Fruit fly (Drosophila melanogaster) whole organism, prepupa: Measurements from ENCODE around the gene CG11555.

Experiments
- Blimp-1 ChIP-seq: fragments of 200-800 bp; sonication (Bioruptor generic); optimal IDR thresholded peaks from 3 replicates; lab custom pipeline; 2017; ENCODE audit warnings: missing biosample characterization, missing genetic modification characterization, mild to moderate bottlenecking, moderate library complexity, missing genetic modification reagents
- CG10631 ChIP-seq: fragments of 200-800 bp; sonication (Bioruptor generic); optimal IDR thresholded peaks from 2 replicates; lab custom pipeline; 2016; ENCODE audit warnings: missing biosample characterization, missing genetic modification characterization
- CG10669 ChIP-seq: fragments of 200-800 bp; sonication (Bioruptor generic); optimal IDR thresholded peaks from 3 replicates; lab custom pipeline; 2018; ENCODE audit warnings: missing biosample characterization, mild to moderate bottlenecking, missing genetic modification characterization, moderate library complexity
- CG11762 ChIP-seq: fragments of 200-800 bp; sonication (Bioruptor generic); optimal IDR thresholded peaks from 3 replicates; lab custom pipeline; 2016; ENCODE audit warnings: missing biosample characterization, missing genetic modification characterization; ENCODE audit not compliant: insufficient read depth
- CG11902 ChIP-seq: fragments of 200-800 bp; sonication (Bioruptor generic); optimal IDR thresholded peaks from 3 replicates; lab custom pipeline; 2016; ENCODE audit warnings: missing biosample characterization, missing genetic modification characterization
- CG15336 ChIP-seq: fragments of 200-800 bp; sonication (Bioruptor generic); IDR thresholded peaks from 2 replicates; pipeline ENCODE4 v1.3.6; 2022; ENCODE audit warnings: missing biosample characterization, missing genetic modification characterization
- CG1621 ChIP-seq: fragments of 200-800 bp; sonication (Bioruptor generic); optimal IDR thresholded peaks from 3 replicates; lab custom pipeline; 2018; ENCODE audit warnings: missing biosample characterization, mild to moderate bottlenecking, missing genetic modification characterization
- CG3032 ChIP-seq: fragments of 200-800 bp; optimal IDR thresholded peaks from 2 replicates; lab custom pipeline; 2019; ENCODE audit warnings: missing biosample characterization, mild to moderate bottlenecking, missing genetic modification characterization, moderate library complexity
- CG31627 ChIP-seq: fragments of 200-800 bp; sonication (Bioruptor generic); optimal IDR thresholded peaks from 3 replicates; lab custom pipeline; 2016; ENCODE audit warnings: missing biosample characterization, missing genetic modification characterization
- CG32006 ChIP-seq: fragments of 200-800 bp; sonication (Bioruptor generic); optimal IDR thresholded peaks from 3 replicates; lab custom pipeline; 2017; ENCODE audit warnings: missing biosample characterization, mild to moderate bottlenecking, missing genetic modification characterization
- CG34406 ChIP-seq: fragments of 200-800 bp; sonication (Bioruptor generic); optimal IDR thresholded peaks from 3 replicates; lab custom pipeline; 2016; ENCODE audit warnings: missing biosample characterization, missing genetic modification characterization
- CG3919 ChIP-seq: fragments of 200-800 bp; sonication (Bioruptor generic); optimal IDR thresholded peaks from 3 replicates; lab custom pipeline; 2016; ENCODE audit warnings: missing biosample characterization, missing genetic modification characterization
- CG4318 ChIP-seq: fragments of 200-800 bp; sonication (Bioruptor generic); optimal IDR thresholded peaks from 3 replicates; lab custom pipeline; 2017; ENCODE audit warnings: missing biosample characterization, mild to moderate bottlenecking, missing genetic modification characterization
- CG6854 ChIP-seq: fragments of 200-800 bp; sonication (Bioruptor generic); optimal IDR thresholded peaks from 2 replicates; lab custom pipeline; 2017; ENCODE audit warnings: missing biosample characterization, mild to moderate bottlenecking, missing genetic modification characterization
- CG8119 ChIP-seq: fragments of 200-800 bp; sonication (Bioruptor generic); IDR thresholded peaks from 3 replicates; pipeline ENCODE4 v1.3.6; 2022; ENCODE audit warnings: missing biosample characterization, missing genetic modification characterization
- CG8632 ChIP-seq: fragments of 200-800 bp; sonication (Bioruptor generic); optimal IDR thresholded peaks from 3 replicates; lab custom pipeline; 2016; ENCODE audit warnings: missing biosample characterization, missing genetic modification characterization
- Eip75B ChIP-seq: fragments of 200-800 bp; sonication (Bioruptor generic); optimal IDR thresholded peaks from 3 replicates; lab custom pipeline; 2016; ENCODE audit warnings: missing biosample characterization, missing genetic modification characterization
- Eip78C ChIP-seq: fragments of 200-800 bp; sonication (Bioruptor generic); peaks from one replicate; lab custom pipeline; 2016; ENCODE audit warnings: missing biosample characterization, missing genetic modification characterization
- Eip93F ChIP-seq: fragments of 200-800 bp; sonication (Bioruptor generic); optimal IDR thresholded peaks from 2 replicates; lab custom pipeline; 2016; ENCODE audit warnings: missing biosample characterization, mild to moderate bottlenecking, missing genetic modification characterization
- Ets21C ChIP-seq: fragments of 200-800 bp; sonication (Bioruptor generic); optimal IDR thresholded peaks from 3 replicates; lab custom pipeline; 2016; ENCODE audit warnings: missing biosample characterization, missing genetic modification characterization
- Ets96B ChIP-seq: fragments of 200-800 bp; optimal IDR thresholded peaks from 2 replicates; lab custom pipeline; 2019; ENCODE audit warnings: missing biosample characterization, mild to moderate bottlenecking, missing genetic modification characterization, moderate library complexity
- Gug ChIP-seq: fragments of 200-800 bp; sonication (Bioruptor generic); IDR thresholded peaks from 2 replicates; pipeline ENCODE4 v1.3.6; 2022; ENCODE audit warnings: missing biosample characterization, missing genetic modification characterization
- Hr38 ChIP-seq: sonication (Bioruptor generic); optimal IDR thresholded peaks from 2 replicates; lab custom pipeline; 2016; ENCODE audit warnings: missing biosample characterization, missing genetic modification characterization
- Hr39 ChIP-seq: fragments of 200-800 bp; sonication (Bioruptor generic); optimal IDR thresholded peaks from 2 replicates; lab custom pipeline; 2016; ENCODE audit warnings: missing biosample characterization, missing genetic modification characterization
- Hr4 ChIP-seq: fragments of 200-800 bp; sonication (Bioruptor generic); optimal IDR thresholded peaks from 3 replicates; lab custom pipeline; 2016; ENCODE audit warnings: missing biosample characterization, missing genetic modification characterization
- Lpt ChIP-seq: fragments of 200-800 bp; sonication (Bioruptor generic); optimal IDR thresholded peaks from 3 replicates; lab custom pipeline; 2016; ENCODE audit warnings: missing biosample characterization, missing genetic modification characterization
- OdsH ChIP-seq: fragments of 200-800 bp; sonication (Bioruptor generic); optimal IDR thresholded peaks from 3 replicates; lab custom pipeline; 2016; ENCODE audit warnings: missing biosample characterization, missing genetic modification characterization
- Smox ChIP-seq: fragments of 200-800 bp; sonication (Bioruptor generic); optimal IDR thresholded peaks from 3 replicates; lab custom pipeline; 2016; ENCODE audit warnings: missing biosample characterization, missing genetic modification characterization
- Sox102F ChIP-seq: fragments of 200-800 bp; sonication (Bioruptor generic); optimal IDR thresholded peaks from 2 replicates; lab custom pipeline; 2016; ENCODE audit warnings: missing biosample characterization, mild to moderate bottlenecking, missing genetic modification characterization
- Sox14 ChIP-seq: fragments of 200-800 bp; sonication (Bioruptor generic); optimal IDR thresholded peaks from 3 replicates; lab custom pipeline; 2016; ENCODE audit warnings: missing biosample characterization, missing genetic modification characterization
- achi ChIP-seq: fragments of 200-800 bp; sonication (Bioruptor generic); optimal IDR thresholded peaks from 3 replicates; lab custom pipeline; 2016; ENCODE audit warnings: missing biosample characterization, missing genetic modification characterization
- acj6 ChIP-seq: fragments of 200-800 bp; sonication (Bioruptor generic); optimal IDR thresholded peaks from 3 replicates; lab custom pipeline; 2016; ENCODE audit warnings: missing biosample characterization, missing genetic modification characterization
- cyc ChIP-seq: fragments of 200-800 bp; sonication (Bioruptor generic); optimal IDR thresholded peaks from 3 replicates; lab custom pipeline; 2016; ENCODE audit warnings: missing biosample characterization, missing genetic modification characterization
- dsx ChIP-seq: fragments of 200-800 bp; optimal IDR thresholded peaks from 3 replicates; lab custom pipeline; 2019; ENCODE audit warnings: missing biosample characterization, mild to moderate bottlenecking, missing genetic modification characterization, moderate library complexity; ENCODE audit not compliant: poor library complexity, severe bottlenecking
- eg ChIP-seq: fragments of 200-800 bp; sonication (Bioruptor generic); IDR thresholded peaks from 3 replicates; pipeline ENCODE4 v1.3.6; 2022; ENCODE audit warnings: missing biosample characterization, missing genetic modification characterization
- esn ChIP-seq: fragments of 200-800 bp; sonication (Bioruptor generic); optimal IDR thresholded peaks from 2 replicates; lab custom pipeline; 2016; ENCODE audit warnings: missing biosample characterization, mild to moderate bottlenecking, missing genetic modification characterization, moderate library complexity
- fd59A ChIP-seq: fragments of 200-800 bp; sonication (Bioruptor generic); optimal IDR thresholded peaks from 2 replicates; lab custom pipeline; 2017; ENCODE audit warnings: missing biosample characterization, mild to moderate bottlenecking, missing genetic modification characterization, missing genetic modification reagents
- fkh ChIP-seq: fragments of 200-800 bp; sonication (Bioruptor generic); optimal IDR thresholded peaks from 3 replicates; lab custom pipeline; 2017; ENCODE audit warnings: missing biosample characterization, mild to moderate bottlenecking, missing genetic modification characterization, moderate library complexity
- lz ChIP-seq: fragments of 200-800 bp; sonication (Bioruptor generic); optimal IDR thresholded peaks from 3 replicates; lab custom pipeline; 2016; ENCODE audit warnings: missing biosample characterization, missing genetic modification characterization
- net ChIP-seq: fragments of 200-800 bp; sonication (Bioruptor generic); optimal IDR thresholded peaks from 3 replicates; lab custom pipeline; 2016; ENCODE audit warnings: missing biosample characterization, missing genetic modification characterization
- pdm3 ChIP-seq: fragments of 200-800 bp; sonication (Bioruptor generic); optimal IDR thresholded peaks from 3 replicates; lab custom pipeline; 2016; ENCODE audit warnings: missing biosample characterization, missing genetic modification characterization
- salr ChIP-seq, 2 experiments: fragments of 200-800 bp; sonication (Bioruptor generic); optimal IDR thresholded peaks; 3 replicates each; lab custom pipeline; 2016 to 2018; ENCODE audit warnings: missing biosample characterization in 2 of 2, missing genetic modification characterization in 2 of 2, mild to moderate bottlenecking in 1 of 2
- svp ChIP-seq: fragments of 200-800 bp; sonication (Bioruptor generic); peaks from one replicate; lab custom pipeline; 2016; ENCODE audit warnings: missing biosample characterization, missing genetic modification characterization
- vri ChIP-seq: fragments of 200-800 bp; sonication (Bioruptor generic); optimal IDR thresholded peaks from 3 replicates; lab custom pipeline; 2016; ENCODE audit warnings: missing biosample characterization, mild to moderate bottlenecking, missing genetic modification characterization

The CG11555 gene

dm6 chr2L:250507-251215 is 23.0 kb upstream of the CG11555 start, which contains the start of gene kis (continued):
- TF ChIP-seq CG3032 (peak; percentile 30), Sox14 (GFP tag; lab: Kevin White, UChicago) (peak; percentile 73), Lpt (no peak), Ets21C (GFP tag; lab: Kevin White, UChicago) (no peak), CG31627 (GFP tag; lab: Kevin White, UChicago) (peak; percentile 16), acj6 (GFP tag; lab: Kevin White, UChicago) (no peak), CG8632 (peak; percentile 7), net (peak; percentile 19), lz (GFP tag; lab: Kevin White, UChicago) (peak; percentile 11), dsx (GFP tag; lab: Kevin White, UChicago) (peak; percentile 25), Eip75B (GFP tag; lab: Kevin White, UChicago) (peak; percentile 43)
- TF ChIP-seq, all 60 proteins: peak for 29

dm6 chr2L:252174-252573 is 21.5 kb upstream of the CG11555 start, which contains the start of gene Rpp30:
Gene Rpp30, minus strand, starts transcription at chr2L:252373.
- TF ChIP-seq CG11902 (GFP tag; lab: Kevin White, UChicago) (no peak), esn (GFP tag; lab: Kevin White, UChicago) (peak; percentile 8), CG8119 (no peak), CG34406 (GFP tag; lab: Kevin White, UChicago) (no peak), Ets96B (no peak), pdm3 (GFP tag; lab: Kevin White, UChicago) (no peak), Sox14 (GFP tag; lab: Kevin White, UChicago) (peak; percentile 57), Ets21C (GFP tag; lab: Kevin White, UChicago) (no peak)

dm6 chr2L:267441-268089 is 6.1 kb upstream of the CG11555 start, which contains the start of gene CG17075:
Gene CG17075, minus strand, starts transcription at chr2L:267505.
- peak; percentile 92 for TF ChIP-seq OdsH (GFP tag; lab: Kevin White, UChicago)
- TF ChIP-seq cyc (GFP tag; lab: Kevin White, UChicago) = peak; percentile 77
- peak; percentile 92 for TF ChIP-seq Gug (GFP tag; lab: Robert Waterston, UW)
- TF ChIP-seq Eip75B (GFP tag; lab: Kevin White, UChicago) = peak; percentile 90
- TF ChIP-seq Smox (GFP tag; lab: Kevin White, UChicago) = no peak
- TF ChIP-seq CG31627 (GFP tag; lab: Kevin White, UChicago) = peak; percentile 69
- no peak for TF ChIP-seq svp (GFP tag; lab: Kevin White, UChicago)
- TF ChIP-seq Hr38 (GFP tag; lab: Kevin White, UChicago) = no peak
- no peak for TF ChIP-seq Ets21C (GFP tag; lab: Kevin White, UChicago)
- TF ChIP-seq CG3919 (GFP tag; lab: Kevin White, UChicago) = peak; percentile 90
- no peak for TF ChIP-seq pdm3 (GFP tag; lab: Kevin White, UChicago)
- TF ChIP-seq lz (GFP tag; lab: Kevin White, UChicago) = peak; percentile 75
- TF ChIP-seq CG4318 = no peak
- peak; percentile 77 for TF ChIP-seq Sox14 (GFP tag; lab: Kevin White, UChicago)
- peak; percentile 89 for TF ChIP-seq achi (GFP tag; lab: Kevin White, UChicago)
- TF ChIP-seq acj6 (GFP tag; lab: Kevin White, UChicago) = peak; percentile 86
- TF ChIP-seq Hr39 (GFP tag; lab: Kevin White, UChicago) = peak; percentile 61
- peak; percentile 95 for TF ChIP-seq Eip78C (GFP tag; lab: Kevin White, UChicago)
- TF ChIP-seq esn (GFP tag; lab: Kevin White, UChicago) = peak; percentile 88
- TF ChIP-seq eg (GFP tag; lab: Robert Waterston, UW) = peak; percentile 97
- TF ChIP-seq fkh (GFP tag; lab: Kevin White, UChicago) = peak; percentile 67
- peak; percentile 95 for TF ChIP-seq Hr4
- peak; percentile 46 for TF ChIP-seq Blimp-1 (GFP tag; lab: Kevin White, UChicago)
- TF ChIP-seq CG11762 (GFP tag; lab: Kevin White, UChicago) = peak; percentile 82
- peak; percentile 96 for TF ChIP-seq CG32006
- no peak for TF ChIP-seq Eip93F (GFP tag; lab: Kevin White, UChicago)
- peak; percentile 58 to 83 for TF ChIP-seq salr (GFP tag; optimal IDR thresholded peaks at IDR 0.05; lab: Kevin White, UChicago)
- TF ChIP-seq CG15336 (GFP tag; lab: Robert Waterston, UW) = peak; percentile 98
- peak; percentile 80 for TF ChIP-seq CG10669 (GFP tag; lab: Kevin White, UChicago)
- peak; percentile 72 for TF ChIP-seq fd59A (GFP tag; lab: Kevin White, UChicago)
- TF ChIP-seq CG1621 (tag; lab: Kevin White, UChicago) = peak; percentile 74
- no peak for TF ChIP-seq CG6854 (GFP tag; lab: Kevin White, UChicago)
- no peak for TF ChIP-seq Sox102F (GFP tag; lab: Kevin White, UChicago)
- TF ChIP-seq CG8632 = peak; percentile 78
- TF ChIP-seq vri = no peak
- TF ChIP-seq CG10631 (GFP tag; lab: Kevin White, UChicago) = peak; percentile 87
